Worm (Caenorhabditis elegans): ENCODE measurements around the gene F55B12.2.

ce11 chrV:13839433-13839832 is 22.7 kb upstream of the F55B12.2 start, which contains the start of gene F55B12.10:
- TF ChIP-seq nhr-11 (tag; optimal IDR thresholded peaks at IDR 0.05) (no peak), ztf-11 (tag; optimal IDR thresholded peaks at IDR 0.05) (no peak), snpc-4 (tag; optimal IDR thresholded peaks at IDR 0.05) (no peak), ceh-82 (tag; optimal IDR thresholded peaks at IDR 0.05) (no peak), ZK546.5 (tag; optimal IDR thresholded peaks at IDR 0.05) (no peak), mdl-1 (tag; optimal IDR thresholded peaks at IDR 0.05) (no peak), elt-2 (tag; optimal IDR thresholded peaks at IDR 0.05) (no peak), nhr-23 (tag; optimal IDR thresholded peaks at IDR 0.05) (no peak), fkh-10 (GFP tag; optimal IDR thresholded peaks at IDR 0.05) (no peak)
